Fruit fly (Drosophila melanogaster) whole organism, wandering third instar larva: ENCODE data around the gene CG33664.
A peak's percentile ranks its signal among the peaks of the same experiment; 100 is the strongest.

Experiments used
- Abd-B ChIP-seq: fragments of >200 bp; optimal IDR thresholded peaks from 2 replicates; lab custom pipeline; 2017; ENCODE audit warnings: missing biosample characterization, missing genetic modification characterization
- Dfd ChIP-seq: fragments of >200 bp; optimal IDR thresholded peaks from 2 replicates; lab custom pipeline; 2017; ENCODE audit warnings: missing biosample characterization, missing genetic modification characterization
- Hr78 ChIP-seq: fragments of >200 bp; optimal IDR thresholded peaks from 2 replicates; lab custom pipeline; 2017; ENCODE audit warnings: missing biosample characterization, missing genetic modification characterization
- N ChIP-seq: fragments of >200 bp; optimal IDR thresholded peaks from 2 replicates; lab custom pipeline; 2018; ENCODE audit warnings: missing biosample characterization, missing external identifiers, missing genetic modification characterization
- OdsH ChIP-seq: fragments of 200-800 bp; sonication (Bioruptor generic); optimal IDR thresholded peaks from 2 replicates; lab custom pipeline; 2016; ENCODE audit warnings: missing biosample characterization, mild to moderate bottlenecking, missing genetic modification characterization
- Sp1 ChIP-seq: fragments of 200-800 bp; sonication (Bioruptor generic); optimal IDR thresholded peaks from 3 replicates; lab custom pipeline; 2019; ENCODE audit warnings: missing biosample characterization, mild to moderate bottlenecking, missing genetic modification characterization, moderate library complexity
- br ChIP-seq: fragments of 200-800 bp; sonication (Bioruptor generic); optimal IDR thresholded peaks from 2 replicates; lab custom pipeline; 2016; ENCODE audit warnings: missing biosample characterization, missing genetic modification characterization
- dl ChIP-seq, 2 experiments: fragments of 175-275, 200-275 bp in 1 of 2; fragments of 200-275 bp in 1 of 2; sonication (Bioruptor generic); optimal IDR thresholded peaks; lab custom pipeline; 2018; ENCODE audit warnings: mild to moderate bottlenecking in 2 of 2, missing biosample characterization in 2 of 2, missing genetic modification characterization in 2 of 2, moderate library complexity in 2 of 2; ENCODE audit not compliant: partially characterized antibody in 2 of 2, insufficient read depth in 1 of 2
- foxo ChIP-seq, 2 experiments: fragments of 200-800 bp; sonication (Bioruptor generic); optimal IDR thresholded peaks; 2 replicates in 1 of 2; 3 replicates in 1 of 2; lab custom pipeline; 2016 to 2017; ENCODE audit warnings: missing biosample characterization in 2 of 2, missing genetic modification characterization in 2 of 2
- psq ChIP-seq: fragments of 200-800 bp; sonication (Bioruptor generic); optimal IDR thresholded peaks from 3 replicates; lab custom pipeline; 2017; ENCODE audit warnings: missing biosample characterization, mild to moderate bottlenecking, missing genetic modification characterization, moderate library complexity
- rgr ChIP-seq: fragments of 200-800 bp; sonication (Bioruptor generic); optimal IDR thresholded peaks from 3 replicates; lab custom pipeline; 2016; ENCODE audit warnings: missing biosample characterization, mild to moderate bottlenecking, missing genetic modification characterization
- sage ChIP-seq: fragments of 200-800 bp; sonication (Bioruptor generic); optimal IDR thresholded peaks from 2 replicates; lab custom pipeline; 2016; ENCODE audit warnings: missing biosample characterization, mild to moderate bottlenecking, missing genetic modification characterization
- sv ChIP-seq: fragments of 200-800 bp; sonication (Bioruptor generic); optimal IDR thresholded peaks from 3 replicates; lab custom pipeline; 2016; ENCODE audit warnings: missing biosample characterization, missing genetic modification characterization
- woc ChIP-seq: sonication (Bioruptor generic); optimal IDR thresholded peaks from 2 replicates; lab custom pipeline; 2016; ENCODE audit warnings: missing biosample characterization, mild to moderate bottlenecking, missing genetic modification characterization

DNA sequence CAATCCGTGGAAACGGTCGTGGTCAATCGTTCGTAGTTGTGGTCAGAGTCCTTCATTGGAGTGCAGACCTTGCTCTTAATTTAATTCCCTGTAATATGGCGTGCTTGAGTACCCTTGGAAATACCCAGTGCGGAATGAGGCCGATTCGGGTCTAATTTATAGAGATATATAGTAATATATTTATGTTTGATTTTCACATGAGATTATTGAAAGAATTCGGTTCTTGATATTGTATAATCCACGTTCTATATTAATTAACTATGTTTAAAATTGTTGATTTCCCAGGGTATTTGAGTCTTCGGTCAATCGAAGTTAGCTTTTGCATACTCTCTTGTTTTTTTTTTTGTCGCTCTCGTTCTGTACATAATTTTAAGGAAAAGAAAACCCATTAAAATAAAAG lies 40.7 kb upstream of the CG33664 start:
- TF ChIP-seq Hr78 (GFP tag; lab: Kevin White, UChicago) (no peak), woc (GFP tag; lab: Kevin White, UChicago) (no peak), OdsH (GFP tag; lab: Kevin White, UChicago) (peak; percentile 22), br (GFP tag; lab: Kevin White, UChicago) (no peak), dl (GFP tag; optimal IDR thresholded peaks at IDR 0.05; lab: Kevin White, UChicago; ENCODE audit: insufficient read depth in 1 of 2, partially characterized antibody in 2 of 2) (no peak), foxo (GFP tag; optimal IDR thresholded peaks at IDR 0.05; lab: Kevin White, UChicago) (peak in 1 of 2 experiments; percentile 58), Sp1 (no peak), rgr (GFP tag; lab: Kevin White, UChicago) (no peak), sv (GFP tag; lab: Kevin White, UChicago) (no peak), Abd-B (GFP tag; lab: Kevin White, UChicago) (no peak), sage (GFP tag; lab: Kevin White, UChicago) (peak; percentile 40), psq (GFP tag; lab: Kevin White, UChicago) (no peak), Dfd (GFP tag; lab: Kevin White, UChicago) (no peak), N (GFP tag; lab: Kevin White, UChicago) (no peak)
